Worm (Caenorhabditis elegans) whole organism, dauer: ENCODE data around the gene H23N18.5.

Experiments used
- unc-62 ChIP-seq: sonication (generic microtip); optimal IDR thresholded peaks from 2 replicates; lab custom pipeline; 2017; ENCODE audit warnings: missing biosample characterization, missing genetic modification reagents, missing genetic modification characterization

H23N18.5 gene

DNA sequence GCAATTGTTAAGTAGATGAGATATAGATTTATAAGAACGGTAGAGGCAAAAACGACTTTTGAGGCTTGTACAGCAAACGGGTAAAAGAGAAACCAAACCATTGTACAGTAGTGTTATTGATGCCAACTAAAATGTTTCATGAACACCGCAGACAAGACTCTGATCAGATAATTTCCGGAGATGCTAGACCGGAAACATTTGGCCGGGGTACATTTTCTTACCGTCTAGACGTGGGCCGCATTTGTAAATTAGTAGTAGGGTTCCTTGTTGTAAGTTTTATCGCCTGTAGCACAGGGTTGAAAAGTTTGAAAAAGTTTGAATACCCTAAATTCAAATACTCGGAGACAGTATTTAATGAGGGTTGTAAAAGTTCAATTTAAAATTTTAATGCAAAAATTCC, 30.8 kb downstream of the H23N18.5 start, which contains the start of gene str-32:
str-32 (minus strand) TSS at position 101 of the 400 bp plus-strand sequence.
- TF ChIP-seq unc-62 = no peak

DNA sequence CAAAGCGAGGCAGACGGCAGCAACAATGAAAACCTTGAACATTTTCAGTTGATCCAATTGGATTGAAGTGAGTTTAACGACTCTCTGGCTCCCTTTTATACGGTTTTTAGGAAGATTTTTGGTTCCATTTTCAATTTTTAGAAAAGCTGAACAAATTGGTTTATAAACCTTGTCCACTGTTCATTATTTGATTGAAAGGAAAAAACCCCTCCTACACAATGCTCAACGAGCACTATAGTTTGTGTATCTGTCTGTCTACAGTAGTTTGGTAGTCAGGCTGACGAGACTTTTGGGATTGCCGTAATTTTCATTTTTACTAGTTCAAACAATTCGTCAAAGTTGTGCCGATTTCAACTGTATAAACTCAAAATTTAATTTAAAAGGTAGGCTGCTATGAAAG, 32.9 kb downstream of the H23N18.5 start, which contains the start of gene T19H12.15:
T19H12.15 (minus strand) TSS at position 101 of the 400 bp plus-strand sequence.
- no peak for TF ChIP-seq unc-62

- TF ChIP-seq unc-62 = no peak
Observed at ce11 chrV:4877587-4877986, 34.6 kb downstream of the H23N18.5 start, which contains the start of gene T19H12.6. Gene T19H12.6 (minus strand): TSS chrV:4877687.

ce11 chrV:4871992-4872391, 40.2 kb downstream of the H23N18.5 start, which contains the start of gene srd-33:
Gene srd-33 (plus strand): TSS chrV:4872292.
- TF ChIP-seq unc-62 = no peak

ce11 chrV:4870627-4871026, 41.6 kb downstream of the H23N18.5 start:
- TF ChIP-seq unc-62 = no peak

ce11 chrV:4868698-4869097, 43.5 kb downstream of the H23N18.5 start:
- TF ChIP-seq unc-62 = no peak

ce11 chrV:4867535-4867934, 44.6 kb downstream of the H23N18.5 start:
- no peak for TF ChIP-seq unc-62

- TF ChIP-seq unc-62 = no peak
Observed at ce11 chrV:4865364-4865763, 46.8 kb downstream of the H23N18.5 start, which contains the start of gene srd-32. Gene srd-32 (plus strand): TSS chrV:4865664.

DNA sequence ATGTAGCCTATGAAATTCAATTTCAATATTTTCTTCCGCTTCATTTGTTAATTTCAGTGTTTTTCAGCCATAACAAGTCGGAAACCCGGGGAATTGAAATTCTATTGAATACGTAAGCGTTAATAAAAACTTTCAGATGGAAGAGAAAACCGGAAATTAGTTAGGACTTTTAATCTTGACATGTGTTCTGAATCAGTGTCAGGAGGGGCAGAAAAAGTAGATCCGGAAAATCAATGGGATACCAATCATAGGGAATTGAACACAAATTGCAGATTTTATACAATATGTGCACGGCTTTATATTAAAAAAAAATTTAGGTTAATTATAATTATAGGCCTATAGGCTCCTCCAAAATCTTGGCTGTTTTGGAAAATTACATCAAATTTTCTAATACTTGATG, 47.9 kb downstream of the H23N18.5 start:
- TF ChIP-seq unc-62 = no peak

ce11 chrV:4862737-4863136, 49.4 kb downstream of the H23N18.5 start, which contains the start of gene C37H5.13:
Gene C37H5.13 (minus strand): TSS chrV:4862965.
- no peak for TF ChIP-seq unc-62
